Worm (Caenorhabditis elegans) whole organism, L3 larva: ENCODE measurements around the gene Y51B9A.6.

Experiments
- ama-1 ChIP-seq: fragments of 150-350 bp; optimal IDR thresholded peaks from 2 replicates; lab custom pipeline; 2018
- ceh-28 ChIP-seq: fragments of 150-350 bp; optimal IDR thresholded peaks from 2 replicates; lab custom pipeline; 2014; ENCODE audit warnings: missing biosample characterization, missing genetic modification reagents, missing genetic modification characterization
- daf-12 ChIP-seq: fragments of 150-350 bp; optimal IDR thresholded peaks from 2 replicates; lab custom pipeline; 2014; ENCODE audit warnings: missing biosample characterization, missing genetic modification reagents, missing genetic modification characterization
- egl-27 ChIP-seq: sonication (generic microtip); optimal IDR thresholded peaks from 4 replicates; lab custom pipeline; 2017; ENCODE audit warnings: missing biosample characterization, missing genetic modification reagents, missing genetic modification characterization
- egl-5 ChIP-seq: fragments of 150-350 bp; optimal IDR thresholded peaks from 2 replicates; lab custom pipeline; 2017; ENCODE audit warnings: missing biosample characterization, missing genetic modification reagents, missing genetic modification characterization, inconsistent platforms
- elt-2 ChIP-seq: sonication (generic microtip); optimal IDR thresholded peaks from 2 replicates; lab custom pipeline; 2016; ENCODE audit warnings: missing genetic modification reagents, mild to moderate bottlenecking, missing genetic modification characterization, missing compliant biosample characterization
- elt-3 ChIP-seq, 3 experiments: fragments of 150-350 bp in 1 of 3; sonication (generic microtip) in 2 of 3; optimal IDR thresholded peaks; 2 replicates in 2 of 3; 4 replicates in 1 of 3; lab custom pipeline; 2014 to 2017; ENCODE audit warnings: missing biosample characterization in 3 of 3, missing genetic modification characterization in 3 of 3
- eor-1 ChIP-seq, 2 experiments: fragments of 150-350 bp; optimal IDR thresholded peaks; 2 replicates each; lab custom pipeline; 2014 to 2018; ENCODE audit warnings: missing biosample characterization in 2 of 2, missing genetic modification characterization in 2 of 2
- fkh-10 ChIP-seq: sonication (generic microtip); optimal IDR thresholded peaks from 2 replicates; lab custom pipeline; 2017; ENCODE audit warnings: missing biosample characterization, missing genetic modification reagents, missing genetic modification characterization
- fos-1 ChIP-seq: fragments of 150-350 bp; optimal IDR thresholded peaks from 2 replicates; lab custom pipeline; 2014; ENCODE audit warnings: missing biosample characterization, missing genetic modification characterization
- hmg-11 ChIP-seq: sonication (generic microtip); optimal IDR thresholded peaks from 2 replicates; lab custom pipeline; 2016; ENCODE audit warnings: missing genetic modification characterization, missing compliant biosample characterization
- lin-15B ChIP-seq: fragments of 150-350 bp; optimal IDR thresholded peaks from 2 replicates; lab custom pipeline; 2014; ENCODE audit warnings: missing biosample characterization, missing genetic modification characterization
- lin-39 ChIP-seq: fragments of 150-350 bp; optimal IDR thresholded peaks from 2 replicates; lab custom pipeline; 2018; ENCODE audit warnings: missing biosample characterization, missing genetic modification reagents, missing genetic modification characterization
- lsy-12 ChIP-seq: sonication (generic microtip); optimal IDR thresholded peaks from 2 replicates; lab custom pipeline; 2016; ENCODE audit warnings: mild to moderate bottlenecking, missing genetic modification characterization, missing compliant biosample characterization
- mdl-1 ChIP-seq: fragments of 150-350 bp; optimal IDR thresholded peaks from 2 replicates; lab custom pipeline; 2014; ENCODE audit warnings: missing biosample characterization, missing genetic modification characterization
- mml-1 ChIP-seq: fragments of 150-350 bp; sonication (generic microtip); optimal IDR thresholded peaks from 3 replicates; lab custom pipeline; 2014; ENCODE audit warnings: missing biosample characterization, missing genetic modification characterization
- nfya-1 ChIP-seq: sonication (generic microtip); optimal IDR thresholded peaks from 2 replicates; lab custom pipeline; 2017; ENCODE audit warnings: missing genetic modification characterization, mild to moderate bottlenecking, missing compliant biosample characterization, antibody characterized with exemption, moderate library complexity; ENCODE audit not compliant: insufficient read depth
- nhr-11 ChIP-seq: fragments of 150-350 bp; optimal IDR thresholded peaks from 2 replicates; lab custom pipeline; 2014; ENCODE audit warnings: missing biosample characterization, missing genetic modification characterization
- nhr-23 ChIP-seq: fragments of 150-350 bp; optimal IDR thresholded peaks from 2 replicates; lab custom pipeline; 2014; ENCODE audit warnings: missing biosample characterization, missing genetic modification reagents, missing genetic modification characterization
- nhr-237 ChIP-seq: fragments of 150-350 bp; optimal IDR thresholded peaks from 2 replicates; lab custom pipeline; 2014; ENCODE audit warnings: missing biosample characterization, missing genetic modification characterization
- nhr-25 ChIP-seq: sonication (generic microtip); optimal IDR thresholded peaks from 2 replicates; lab custom pipeline; 2017; ENCODE audit warnings: missing biosample characterization, missing genetic modification characterization
- nhr-43 ChIP-seq: sonication (generic microtip); optimal IDR thresholded peaks from 2 replicates; lab custom pipeline; 2016; ENCODE audit warnings: mild to moderate bottlenecking, missing genetic modification characterization, missing compliant biosample characterization; ENCODE audit not compliant: poor library complexity, severe bottlenecking
- nhr-77 ChIP-seq: fragments of 150-350 bp; optimal IDR thresholded peaks from 2 replicates; lab custom pipeline; 2014; ENCODE audit warnings: missing biosample characterization, missing genetic modification characterization
- pha-4 ChIP-seq: fragments of 150-350 bp; optimal IDR thresholded peaks from 2 replicates; lab custom pipeline; 2014; ENCODE audit warnings: missing biosample characterization, missing genetic modification reagents, missing genetic modification characterization
- pqm-1 ChIP-seq: fragments of 150-350 bp; optimal IDR thresholded peaks from 2 replicates; lab custom pipeline; 2017; ENCODE audit warnings: missing biosample characterization, missing genetic modification characterization, inconsistent platforms
- skn-1 ChIP-seq: fragments of 150-350 bp; optimal IDR thresholded peaks from 2 replicates; lab custom pipeline; 2014; ENCODE audit warnings: missing biosample characterization, missing genetic modification characterization
- snpc-4 ChIP-seq: fragments of 150-350 bp; optimal IDR thresholded peaks from 2 replicates; lab custom pipeline; 2014; ENCODE audit warnings: missing biosample characterization, missing genetic modification characterization
- tbx-2 ChIP-seq: sonication (generic microtip); optimal IDR thresholded peaks from 2 replicates; lab custom pipeline; 2016; ENCODE audit warnings: mild to moderate bottlenecking, missing genetic modification characterization, missing compliant biosample characterization
- zag-1 ChIP-seq: fragments of 150-350 bp; optimal IDR thresholded peaks from 2 replicates; lab custom pipeline; 2014; ENCODE audit warnings: missing biosample characterization, missing genetic modification characterization
- ztf-11 ChIP-seq: fragments of 150-350 bp; optimal IDR thresholded peaks from 2 replicates; lab custom pipeline; 2014; ENCODE audit warnings: missing biosample characterization, missing genetic modification characterization

Y51B9A.6 gene

ce11 chrII:9418065-9418567 lies 15.1 kb upstream of the Y51B9A.6 start, which contains the start of the genes M176.4 and M176.16:
TSS of gene M176.4 (plus strand) at chrII:9418365.
TSS of gene M176.16 (plus strand) at chrII:9418517.
- TF ChIP-seq daf-12 (tag; lab: Kevin White, UChicago) (no peak), lin-39 (tag; lab: Kevin White, UChicago) (no peak), elt-2 (tag; lab: Kevin White, UChicago) (peak; percentile 38)
- TF ChIP-seq, all 47 proteins: peak for 1

ce11 chrII:9416381-9417276 lies 13.6 kb upstream of the Y51B9A.6 start, which contains the start of the genes gss-1 and chch-3:
TSS of gene gss-1 (minus strand) at chrII:9416431.
TSS of gene chch-3 (plus strand) at chrII:9417013.
- TF ChIP-seq pqm-1 (tag; lab: Kevin White, UChicago) (peak; percentile 0), elt-2 (tag; lab: Kevin White, UChicago) (peak; percentile 54), snpc-4 (peak; percentile 64), elt-3 (tag; optimal IDR thresholded peaks at IDR 0.05; lab: Kevin White, UChicago) (no peak), zag-1 (tag; lab: Kevin White, UChicago) (no peak), nhr-23 (tag; lab: Kevin White, UChicago) (peak; percentile 32), nhr-43 (tag; lab: Kevin White, UChicago) (peak; percentile 40), ama-1 (lab: Kevin White, UChicago) (no peak), daf-12 (tag; lab: Kevin White, UChicago) (no peak), lsy-12 (tag; lab: Kevin White, UChicago) (no peak), lin-39 (tag; lab: Kevin White, UChicago) (peak; percentile 55), egl-5 (tag; lab: Kevin White, UChicago) (no peak), ceh-28 (tag; lab: Kevin White, UChicago) (no peak), pha-4 (peak; percentile 75), lin-15B (peak; percentile 55), nhr-77 (tag; lab: Kevin White, UChicago) (no peak)
- TF ChIP-seq, all 47 proteins: peak for 8

ce11 chrII:9412086-9412608 lies 9.2 kb upstream of the Y51B9A.6 start, which contains the start of gene arrd-3:
TSS of gene arrd-3 (plus strand) at chrII:9412558.
- TF ChIP-seq elt-2 (tag; lab: Kevin White, UChicago) (peak; percentile 73), pqm-1 (tag; lab: Kevin White, UChicago) (peak; percentile 87), daf-12 (tag; lab: Kevin White, UChicago) (no peak)

- TF ChIP-seq skn-1 (tag; lab: Kevin White, UChicago) (no peak), egl-5 (tag; lab: Kevin White, UChicago) (no peak), lin-15B (no peak), nhr-11 (tag; lab: Kevin White, UChicago) (no peak), snpc-4 (no peak), eor-1 (tag; optimal IDR thresholded peaks at IDR 0.05; lab: Kevin White, UChicago) (no peak), fkh-10 (GFP tag; lab: Kevin White, UChicago) (no peak), fos-1 (tag; lab: Kevin White, UChicago) (no peak), nhr-237 (no peak), daf-12 (tag; lab: Kevin White, UChicago) (no peak), hmg-11 (tag; lab: Kevin White, UChicago) (no peak), ztf-11 (tag; lab: Kevin White, UChicago) (no peak), tbx-2 (tag; lab: Kevin White, UChicago) (no peak), zag-1 (tag; lab: Kevin White, UChicago) (no peak), lin-39 (tag; lab: Kevin White, UChicago) (no peak), mml-1 (no peak), nhr-77 (tag; lab: Kevin White, UChicago) (no peak), mdl-1 (tag; lab: Kevin White, UChicago) (no peak), egl-27 (tag; lab: Kevin White, UChicago) (no peak), elt-2 (tag; lab: Kevin White, UChicago) (no peak)
These were observed 8.5 kb upstream of the Y51B9A.6 start, which contains the start of gene M176.9 for ce11 chrII:9411497-9411896. TSS of gene M176.9 (minus strand) at chrII:9411597.

ce11 chrII:9407469-9407868 lies 4.5 kb upstream of the Y51B9A.6 start, which contains the start of gene arrd-2:
TSS of gene arrd-2 (plus strand) at chrII:9407769.
- no peak for TF ChIP-seq nfya-1 (tag; lab: Kevin White, UChicago)
- no peak for TF ChIP-seq nhr-25 (tag; lab: Kevin White, UChicago)
